Fruit fly (Drosophila melanogaster) whole organism, embryonic: ENCODE data around the gene scpr-B.

ENCODE experiments used
- Antp ChIP-seq: fragments of 200-800 bp; sonication (Bioruptor generic); optimal IDR thresholded peaks from 3 replicates; lab custom pipeline; 2016; ENCODE audit warnings: missing biosample characterization, missing genetic modification characterization
- B-H1 ChIP-seq: fragments of 200-800 bp; sonication (Bioruptor generic); IDR thresholded peaks from 3 replicates; pipeline ENCODE4 v1.3.6; 2022; ENCODE audit warnings: missing biosample characterization, missing genetic modification characterization
- Bdp1 ChIP-seq: fragments of 200-800 bp; sonication (Bioruptor generic); optimal IDR thresholded peaks from 3 replicates; lab custom pipeline; 2016; ENCODE audit warnings: missing biosample characterization, missing genetic modification characterization
- Bteb2 ChIP-seq: fragments of 200-800 bp; sonication (Bioruptor generic); optimal IDR thresholded peaks from 2 replicates; lab custom pipeline; 2016; ENCODE audit warnings: missing biosample characterization, missing genetic modification characterization
- CG10431 ChIP-seq: fragments of 200-800 bp; sonication (Bioruptor generic); optimal IDR thresholded peaks from 3 replicates; lab custom pipeline; 2018; ENCODE audit warnings: missing biosample characterization, mild to moderate bottlenecking, missing genetic modification characterization
- CG10959 ChIP-seq: fragments of 200-800 bp; sonication (Bioruptor generic); IDR thresholded peaks from 2 replicates; pipeline ENCODE4 v1.3.6; 2022; ENCODE audit warnings: missing biosample characterization, missing genetic modification characterization
- CG10979 ChIP-seq: fragments of 200-800 bp; sonication (Bioruptor generic); optimal IDR thresholded peaks from 2 replicates; lab custom pipeline; 2018; ENCODE audit warnings: missing biosample characterization, mild to moderate bottlenecking, missing genetic modification characterization, moderate library complexity
- CG11247 ChIP-seq: fragments of 200-800 bp; sonication (Bioruptor generic); IDR thresholded peaks from 2 replicates; pipeline ENCODE4 v1.3.6; 2022; ENCODE audit warnings: missing biosample characterization, missing genetic modification characterization
- CG11456 ChIP-seq: fragments of 200-800 bp; sonication (Bioruptor generic); IDR thresholded peaks from 3 replicates; pipeline ENCODE4 v1.3.6; 2022; ENCODE audit warnings: missing biosample characterization, missing genetic modification characterization
- CG12155 ChIP-seq: fragments of 200-800 bp; sonication (Bioruptor generic); optimal IDR thresholded peaks from 3 replicates; lab custom pipeline; 2016; ENCODE audit warnings: missing biosample characterization, missing genetic modification characterization
- CG12391 ChIP-seq: fragments of 200-800 bp; sonication (Bioruptor generic); optimal IDR thresholded peaks from 3 replicates; lab custom pipeline; 2018; ENCODE audit warnings: missing biosample characterization, mild to moderate bottlenecking, missing genetic modification characterization, moderate library complexity
- CG13123 ChIP-seq: fragments of 200-800 bp; sonication (Bioruptor generic); optimal IDR thresholded peaks from 2 replicates; lab custom pipeline; 2016; ENCODE audit warnings: missing biosample characterization, missing genetic modification characterization
- CG14965 ChIP-seq: fragments of 200-800 bp; sonication (Bioruptor generic); optimal IDR thresholded peaks from 2 replicates; lab custom pipeline; 2016; ENCODE audit warnings: missing biosample characterization, missing genetic modification characterization, borderline replicate concordance
- CG17361 ChIP-seq: fragments of 200-800 bp; sonication (Bioruptor generic); IDR thresholded peaks from 3 replicates; pipeline ENCODE4 v1.3.6; 2022; ENCODE audit warnings: missing biosample characterization, missing genetic modification characterization
- CG17612 ChIP-seq: fragments of 200-800 bp; sonication (Bioruptor generic); IDR thresholded peaks from 2 replicates; pipeline ENCODE4 v1.3.6; 2022; ENCODE audit warnings: missing biosample characterization, missing genetic modification characterization
- CG17829 ChIP-seq: fragments of 200-800 bp; optimal IDR thresholded peaks from 2 replicates; lab custom pipeline; 2019; ENCODE audit warnings: missing biosample characterization, mild to moderate bottlenecking, missing genetic modification characterization, moderate library complexity
- CG2678 ChIP-seq: fragments of 200-800 bp; sonication (Bioruptor generic); optimal IDR thresholded peaks from 3 replicates; lab custom pipeline; 2019; ENCODE audit warnings: missing biosample characterization, mild to moderate bottlenecking, missing genetic modification characterization, moderate library complexity
- CG4617 ChIP-seq: fragments of 200-800 bp; sonication (Bioruptor generic); optimal IDR thresholded peaks from 3 replicates; lab custom pipeline; 2016; ENCODE audit warnings: missing biosample characterization, missing genetic modification characterization, borderline replicate concordance
- CG6689 ChIP-seq: fragments of 200-800 bp; sonication (Bioruptor generic); IDR thresholded peaks from 2 replicates; pipeline ENCODE4 v1.3.6; 2022; ENCODE audit warnings: missing biosample characterization, missing genetic modification characterization
- CG7372 ChIP-seq: fragments of 200-800 bp; sonication (Bioruptor generic); IDR thresholded peaks from 2 replicates; pipeline ENCODE4 v1.3.6; 2022; ENCODE audit warnings: missing biosample characterization, missing genetic modification characterization
- CG8281 ChIP-seq: fragments of 200-800 bp; sonication (Bioruptor generic); optimal IDR thresholded peaks from 2 replicates; lab custom pipeline; 2018; ENCODE audit warnings: missing biosample characterization, mild to moderate bottlenecking, missing genetic modification characterization, moderate library complexity
- CG8944 ChIP-seq: fragments of 200-800 bp; sonication (Bioruptor generic); optimal IDR thresholded peaks from 3 replicates; lab custom pipeline; 2016; ENCODE audit warnings: missing biosample characterization, missing genetic modification characterization
- CkIIα-i1 ChIP-seq: fragments of 200-800 bp; sonication (Bioruptor generic); IDR thresholded peaks from 2 replicates; pipeline ENCODE4 v1.3.6; 2022; ENCODE audit warnings: missing biosample characterization, missing genetic modification characterization
- Dek ChIP-seq: fragments of 200-800 bp; sonication (Bioruptor generic); optimal IDR thresholded peaks from 3 replicates; lab custom pipeline; 2019; ENCODE audit warnings: missing biosample characterization, mild to moderate bottlenecking, missing genetic modification characterization, moderate library complexity
- Dfd ChIP-seq, 2 experiments: fragments of >200 bp; optimal IDR thresholded peaks; 2 replicates each; lab custom pipeline; 2017; ENCODE audit warnings: missing biosample characterization in 2 of 2, missing genetic modification characterization in 2 of 2
- Dip2 ChIP-seq: fragments of 200-800 bp; sonication (Bioruptor generic); IDR thresholded peaks from 2 replicates; pipeline ENCODE4 v1.3.6; 2022; ENCODE audit warnings: missing biosample characterization, missing genetic modification characterization
- HmgD ChIP-seq: fragments of 200-800 bp; sonication (Bioruptor generic); optimal IDR thresholded peaks from 3 replicates; lab custom pipeline; 2016; ENCODE audit warnings: missing biosample characterization, missing genetic modification characterization
- Hr78 ChIP-seq, 2 experiments: fragments of 200-800 bp in 1 of 2; fragments of >200 bp in 1 of 2; sonication (Bioruptor generic) in 1 of 2; optimal IDR thresholded peaks; 2 replicates each; lab custom pipeline; 2017 to 2019; ENCODE audit warnings: missing biosample characterization in 2 of 2, missing genetic modification characterization in 2 of 2, mild to moderate bottlenecking in 1 of 2, moderate library complexity in 1 of 2
- Nf-YC ChIP-seq: fragments of 200-800 bp; optimal IDR thresholded peaks from 3 replicates; lab custom pipeline; 2019; ENCODE audit warnings: missing biosample characterization, mild to moderate bottlenecking, missing genetic modification characterization, moderate library complexity
- Poxn ChIP-seq: fragments of 200-800 bp; sonication (Bioruptor generic); IDR thresholded peaks from 2 replicates; pipeline ENCODE4 v1.3.6; 2022; ENCODE audit warnings: missing biosample characterization, missing genetic modification characterization
- Side ChIP-seq: fragments of 200-800 bp; sonication (Bioruptor generic); optimal IDR thresholded peaks from 2 replicates; lab custom pipeline; 2016; ENCODE audit warnings: missing biosample characterization, missing genetic modification characterization
- abd-A ChIP-seq: fragments of 200-800 bp; sonication (Bioruptor generic); optimal IDR thresholded peaks from 3 replicates; lab custom pipeline; 2019; ENCODE audit warnings: missing biosample characterization, mild to moderate bottlenecking, missing genetic modification characterization, moderate library complexity
- ato ChIP-seq: fragments of 200-800 bp; sonication (Bioruptor generic); IDR thresholded peaks from 2 replicates; pipeline ENCODE4 v1.3.6; 2022; ENCODE audit warnings: missing biosample characterization, missing genetic modification characterization; ENCODE audit not compliant: partially characterized antibody
- cato ChIP-seq: fragments of 200-800 bp; sonication (Bioruptor generic); optimal IDR thresholded peaks from 2 replicates; lab custom pipeline; 2016; ENCODE audit warnings: missing biosample characterization, missing genetic modification characterization, borderline replicate concordance
- corto ChIP-seq: fragments of 200-800 bp; sonication (Bioruptor generic); optimal IDR thresholded peaks from 2 replicates; lab custom pipeline; 2016; ENCODE audit warnings: missing biosample characterization, mild to moderate bottlenecking, missing genetic modification characterization, moderate library complexity
- dysf ChIP-seq: fragments of 200-800 bp; sonication (Bioruptor generic); IDR thresholded peaks from 3 replicates; pipeline ENCODE4 v1.3.6; 2022; ENCODE audit warnings: missing biosample characterization, missing genetic modification characterization
- exex ChIP-seq: fragments of 200-800 bp; sonication (Bioruptor generic); optimal IDR thresholded peaks from 4 replicates; lab custom pipeline; 2018; ENCODE audit warnings: missing biosample characterization, mild to moderate bottlenecking, missing genetic modification characterization, moderate library complexity
- eyg ChIP-seq: fragments of 200-800 bp; sonication (Bioruptor generic); optimal IDR thresholded peaks from 3 replicates; lab custom pipeline; 2016; ENCODE audit warnings: missing biosample characterization, missing genetic modification characterization
- ftz-f1 ChIP-seq: fragments of 200-800 bp; sonication (Bioruptor generic); optimal IDR thresholded peaks from 2 replicates; lab custom pipeline; 2016; ENCODE audit warnings: missing biosample characterization, missing genetic modification characterization
- inv ChIP-seq: fragments of 200-800 bp; sonication (Bioruptor generic); IDR thresholded peaks from 2 replicates; pipeline ENCODE4 v1.3.6; 2022; ENCODE audit warnings: missing biosample characterization, missing genetic modification characterization; ENCODE audit not compliant: partially characterized antibody
- jumu ChIP-seq: fragments of 200-800 bp; sonication (Bioruptor generic); optimal IDR thresholded peaks from 3 replicates; lab custom pipeline; 2016; ENCODE audit warnings: missing biosample characterization, missing genetic modification characterization
- lab ChIP-seq: fragments of 200-800 bp; sonication (Bioruptor generic); optimal IDR thresholded peaks from 3 replicates; lab custom pipeline; 2017; ENCODE audit warnings: missing biosample characterization, missing genetic modification characterization, mild to moderate bottlenecking, moderate library complexity, missing genetic modification reagents
- peb ChIP-seq: fragments of 200-800 bp; sonication (Bioruptor generic); IDR thresholded peaks from 2 replicates; pipeline ENCODE4 v1.3.6; 2022; ENCODE audit warnings: missing biosample characterization, missing genetic modification characterization
- pnt ChIP-seq: fragments of 200-800 bp; sonication (Bioruptor generic); optimal IDR thresholded peaks from 3 replicates; lab custom pipeline; 2016; ENCODE audit warnings: missing biosample characterization, missing genetic modification characterization
- row ChIP-seq: fragments of 200-800 bp; sonication (Bioruptor generic); IDR thresholded peaks from 3 replicates; pipeline ENCODE4 v1.3.6; 2022; ENCODE audit warnings: missing biosample characterization, missing genetic modification characterization
- sna ChIP-seq: fragments of 200-800 bp; sonication (Bioruptor generic); IDR thresholded peaks from 2 replicates; pipeline ENCODE4 v1.3.6; 2022; ENCODE audit warnings: missing biosample characterization, missing genetic modification characterization; ENCODE audit not compliant: partially characterized antibody
- trem ChIP-seq: fragments of 200-800 bp; optimal IDR thresholded peaks from 3 replicates; lab custom pipeline; 2019; ENCODE audit warnings: missing biosample characterization, mild to moderate bottlenecking, missing genetic modification characterization, moderate library complexity
- twi ChIP-seq: fragments of 200-800 bp; optimal IDR thresholded peaks from 2 replicates; lab custom pipeline; 2019; ENCODE audit warnings: missing biosample characterization, mild to moderate bottlenecking, missing genetic modification characterization, moderate library complexity
- wor ChIP-seq: fragments of 200-800 bp; sonication (Bioruptor generic); IDR thresholded peaks from 2 replicates; pipeline ENCODE4 v1.3.6; 2022; ENCODE audit warnings: missing biosample characterization, missing genetic modification characterization
- yki ChIP-seq: fragments of >200 bp; optimal IDR thresholded peaks from 3 replicates; lab custom pipeline; 2018
- zfh1 ChIP-seq: fragments of 200-800 bp; sonication (Bioruptor generic); IDR thresholded peaks from 3 replicates; pipeline ENCODE4 v1.3.6; 2022; ENCODE audit warnings: missing biosample characterization, missing genetic modification characterization
- zfh2 ChIP-seq: fragments of 200-800 bp; sonication (Bioruptor generic); optimal IDR thresholded peaks from 2 replicates; lab custom pipeline; 2016; ENCODE audit warnings: missing biosample characterization, missing genetic modification characterization

The scpr-B gene

dm6 chr3R:11226496-11226895 is 14.3 kb downstream of the scpr-B start, which contains the start of gene CG17726 (continued):
- peak; percentile 96 for TF ChIP-seq CG17612 (GFP tag; lab: Robert Waterston, UW)
- peak; percentile 66 for TF ChIP-seq eyg
- TF ChIP-seq Poxn (GFP tag; lab: Robert Waterston, UW) = peak; percentile 90
- peak; percentile 80 for TF ChIP-seq Antp
- TF ChIP-seq CG12391 (tag; lab: Kevin White, UChicago) = peak; percentile 99
- TF ChIP-seq zfh2 = peak; percentile 81
- TF ChIP-seq exex (tag; lab: Kevin White, UChicago) = no peak
- peak; percentile 93 for TF ChIP-seq Bteb2
- TF ChIP-seq row (GFP tag; lab: Robert Waterston, UW) = peak; percentile 100
- peak; percentile 94 for TF ChIP-seq cato
- peak; percentile 99 for TF ChIP-seq trem (tag; lab: Kevin White, UChicago)
- TF ChIP-seq Nf-YC (tag; lab: Kevin White, UChicago) = peak; percentile 79
- peak; percentile 98 for TF ChIP-seq CG2678 (tag; lab: Kevin White, UChicago)
- TF ChIP-seq Dek (tag; lab: Kevin White, UChicago) = peak; percentile 97
- TF ChIP-seq twi (tag; lab: Kevin White, UChicago) = peak; percentile 96
- TF ChIP-seq CkIIα-i1 = peak; percentile 68
- TF ChIP-seq CG12155 (GFP tag; lab: Kevin White, UChicago) = peak; percentile 95
- TF ChIP-seq CG8281 (tag; lab: Kevin White, UChicago) = peak; percentile 88
- peak; percentile 97 for TF ChIP-seq CG7372 (GFP tag; lab: Robert Waterston, UW)
- peak; percentile 97 for TF ChIP-seq B-H1 (GFP tag; lab: Robert Waterston, UW)
- peak; percentile 99 for TF ChIP-seq CG6689 (GFP tag; lab: Robert Waterston, UW)
- no peak for TF ChIP-seq Dfd (GFP tag; optimal IDR thresholded peaks at IDR 0.05; lab: Kevin White, UChicago)
- peak; percentile 86 for TF ChIP-seq Side (GFP tag; lab: Kevin White, UChicago)
- TF ChIP-seq wor (GFP tag; lab: Robert Waterston, UW) = peak; percentile 97
- TF ChIP-seq Bdp1 (GFP tag; lab: Kevin White, UChicago) = peak; percentile 82
- TF ChIP-seq CG11456 (GFP tag; lab: Robert Waterston, UW) = peak; percentile 97
- peak; percentile 69 for TF ChIP-seq Dip2 (GFP tag; lab: Robert Waterston, UW)
- peak; percentile 96 for TF ChIP-seq CG10959 (GFP tag; lab: Robert Waterston, UW)
- peak; percentile 98 for TF ChIP-seq zfh1
- no peak for TF ChIP-seq lab (GFP tag; lab: Kevin White, UChicago)
- peak; percentile 86 for TF ChIP-seq pnt (GFP tag; lab: Kevin White, UChicago)
- peak; percentile 97 for TF ChIP-seq CG17361 (GFP tag; lab: Robert Waterston, UW)
- TF ChIP-seq corto (GFP tag; lab: Kevin White, UChicago) = no peak
- no peak for TF ChIP-seq abd-A (tag; lab: Kevin White, UChicago)
- TF ChIP-seq CG11247 = peak; percentile 96
- TF ChIP-seq inv = no peak
- no peak for TF ChIP-seq ato
- no peak for TF ChIP-seq sna (GFP tag; lab: Robert Waterston, UW)
- peak; percentile 87 for TF ChIP-seq CG8944 (GFP tag; lab: Kevin White, UChicago)
- TF ChIP-seq CG14965 (GFP tag; lab: Kevin White, UChicago) = no peak
- TF ChIP-seq CG4617 (GFP tag; lab: Kevin White, UChicago) = peak; percentile 93
- TF ChIP-seq CG10979 (tag; lab: Kevin White, UChicago) = peak; percentile 97
- TF ChIP-seq HmgD (GFP tag; lab: Kevin White, UChicago) = peak; percentile 62
- TF ChIP-seq jumu (GFP tag; lab: Kevin White, UChicago) = peak; percentile 79
- TF ChIP-seq CG17829 = peak; percentile 98
- no peak for TF ChIP-seq Hr78 (GFP tag; optimal IDR thresholded peaks at IDR 0.05; lab: Kevin White, UChicago)
- TF ChIP-seq CG10431 = peak; percentile 91
- peak; percentile 96 for TF ChIP-seq peb (GFP tag; lab: Robert Waterston, UW)
- no peak for TF ChIP-seq yki (lab: Kevin White, UChicago)
- peak; percentile 44 for TF ChIP-seq ftz-f1 (GFP tag; lab: Kevin White, UChicago)
- peak; percentile 90 for TF ChIP-seq CG13123
- peak; percentile 98 for TF ChIP-seq dysf (GFP tag; lab: Robert Waterston, UW)
